Worm (Caenorhabditis elegans) whole organism, L2 larva: ENCODE measurements around the gene ZK666.8.

Experiments used
- blmp-1 ChIP-seq: sonication (generic microtip); optimal IDR thresholded peaks from 2 replicates; lab custom pipeline; 2017; ENCODE audit warnings: missing genetic modification characterization, mild to moderate bottlenecking, missing compliant biosample characterization, antibody characterized with exemption, moderate library complexity; ENCODE audit not compliant: insufficient read depth
- nhr-23 ChIP-seq: fragments of 150-350 bp; optimal IDR thresholded peaks from 2 replicates; lab custom pipeline; 2014; ENCODE audit warnings: missing biosample characterization, missing genetic modification reagents, missing genetic modification characterization

DNA sequence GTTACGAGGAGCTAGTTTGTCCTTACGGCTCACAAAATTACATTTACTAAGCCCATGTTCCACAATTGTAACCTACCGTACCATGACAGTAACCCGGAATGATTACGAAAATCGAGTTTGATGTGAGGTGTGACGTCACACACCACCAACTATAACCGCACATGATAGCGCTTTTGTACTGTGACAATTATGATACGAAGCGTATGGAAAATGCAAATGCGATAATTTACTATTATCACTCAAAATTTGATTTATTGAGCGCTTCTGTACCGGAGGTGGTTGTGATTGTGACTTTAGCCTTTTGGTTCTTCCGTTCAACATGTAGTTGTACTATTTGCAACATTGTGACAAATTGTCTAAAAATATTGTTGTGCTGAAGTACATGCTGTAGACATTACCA is 7.3 kb downstream of the ZK666.8 start:
- TF ChIP-seq blmp-1 (tag; lab: Kevin White, UChicago) (no peak), nhr-23 (tag; lab: Kevin White, UChicago) (no peak)
